Worm (Caenorhabditis elegans): ENCODE data around the gene F33C8.2.

ce11 chrX:14724935-14725334, 3.7 kb downstream of the F33C8.2 start:
- TF ChIP-seq mdl-1 (tag; optimal IDR thresholded peaks at IDR 0.05) = no peak
- TF ChIP-seq dpl-1 (GFP tag; optimal IDR thresholded peaks at IDR 0.05) = no peak
